Worm (Caenorhabditis elegans) whole organism, L4/young adult: ENCODE data around the gene gldi-4.

Experiments used
- W03F9.2 ChIP-seq: fragments of 150-350 bp; optimal IDR thresholded peaks from 2 replicates; lab custom pipeline; 2014; ENCODE audit warnings: missing biosample characterization, missing genetic modification characterization
- dao-5 ChIP-seq: sonication (generic microtip); optimal IDR thresholded peaks from 2 replicates; lab custom pipeline; 2016; ENCODE audit warnings: missing genotype, missing genetic modification characterization, moderate library complexity, missing compliant biosample characterization
- him-1 ChIP-seq: sonication (generic microtip); optimal IDR thresholded peaks from 2 replicates; lab custom pipeline; 2016; ENCODE audit warnings: missing genotype, missing genetic modification reagents, missing genetic modification characterization, missing compliant biosample characterization

ce11 chrIV:6991070-6991469, 26.4 kb upstream of the gldi-4 start:
- TF ChIP-seq W03F9.2 (tag; lab: Kevin White, UChicago) (no peak), him-1 (no peak), dao-5 (no peak)
